Worm (Caenorhabditis elegans) whole organism, L4 larva: ENCODE measurements around the gene F35E12.9.

ENCODE experiments used
- F10B5.3 ChIP-seq: sonication (generic microtip); optimal IDR thresholded peaks from 2 replicates; lab custom pipeline; 2016; ENCODE audit warnings: mild to moderate bottlenecking, missing genetic modification characterization, missing compliant biosample characterization
- Y48G9A.11 ChIP-seq: fragments of 200-800 bp; sonication (Bioruptor generic); IDR thresholded peaks from 2 replicates; pipeline ENCODE4 v1.3.6; 2022; ENCODE audit warnings: missing genetic modification reagents, missing genetic modification characterization, missing compliant biosample characterization
- Y5F2A.4 ChIP-seq: fragments of 200-800 bp; sonication (Bioruptor generic); optimal IDR thresholded peaks from 2 replicates; lab custom pipeline; 2018; ENCODE audit warnings: mild to moderate bottlenecking, missing genetic modification characterization, missing compliant biosample characterization
- aha-1 ChIP-seq: fragments of 150-350 bp; peaks from one replicate; lab custom pipeline; 2014; ENCODE audit warnings: missing biosample characterization, missing genetic modification characterization
- arid-1 ChIP-seq: fragments of 200-800 bp; sonication (Bioruptor generic); conservative IDR thresholded peaks from 2 replicates; pipeline ENCODE4 v1.3.6; 2022; ENCODE audit warnings: missing genetic modification reagents, missing genetic modification characterization, missing compliant biosample characterization
- attf-4 ChIP-seq: sonication (generic microtip); optimal IDR thresholded peaks from 3 replicates; lab custom pipeline; 2017; ENCODE audit warnings: missing biosample characterization, missing genetic modification characterization
- ceh-20 ChIP-seq: fragments of 200-800 bp; sonication (Bioruptor generic); IDR thresholded peaks from 2 replicates; pipeline ENCODE4 v1.3.6; 2022; ENCODE audit warnings: missing genetic modification reagents, missing genetic modification characterization, missing compliant biosample characterization
- ces-1 ChIP-seq: fragments of 150-350 bp; sonication (generic microtip); optimal IDR thresholded peaks from 4 replicates; lab custom pipeline; 2014; ENCODE audit warnings: missing biosample characterization, missing genetic modification reagents, missing genetic modification characterization
- daf-16 ChIP-seq, 3 experiments: sonication (generic microtip); optimal IDR thresholded peaks; 2 replicates each; lab custom pipeline; 2016 to 2017; ENCODE audit warnings: missing genetic modification characterization in 3 of 3, missing genetic modification reagents in 3 of 3, mild to moderate bottlenecking in 2 of 3, missing compliant biosample characterization in 2 of 3, missing biosample characterization in 1 of 3, moderate library complexity in 1 of 3
- dmd-6 ChIP-seq: fragments of 200-800 bp; sonication (Bioruptor generic); IDR thresholded peaks from 2 replicates; pipeline ENCODE4 v1.3.6; 2022; ENCODE audit warnings: missing genetic modification reagents, missing genetic modification characterization, missing compliant biosample characterization
- dve-1 ChIP-seq: sonication (generic microtip); optimal IDR thresholded peaks from 2 replicates; lab custom pipeline; 2017; ENCODE audit warnings: antibody characterized with exemption, mild to moderate bottlenecking, missing genetic modification characterization, missing compliant biosample characterization; ENCODE audit not compliant: insufficient read depth
- gei-8 ChIP-seq: fragments of 200-800 bp; sonication (Bioruptor generic); optimal IDR thresholded peaks from 2 replicates; lab custom pipeline; 2018; ENCODE audit warnings: mild to moderate bottlenecking, missing genetic modification characterization, missing compliant biosample characterization
- hlh-11 ChIP-seq: fragments of 200-800 bp; sonication (Bioruptor generic); optimal IDR thresholded peaks from 2 replicates; lab custom pipeline; 2018; ENCODE audit warnings: mild to moderate bottlenecking, missing genetic modification characterization, missing compliant biosample characterization
- hlh-30 ChIP-seq: sonication (generic microtip); optimal IDR thresholded peaks from 2 replicates; lab custom pipeline; 2017; ENCODE audit warnings: antibody characterized with exemption, mild to moderate bottlenecking, missing genetic modification characterization, missing compliant biosample characterization; ENCODE audit not compliant: insufficient read depth
- lsy-2 ChIP-seq, 2 experiments: fragments of 150-350 bp in 1 of 2; sonication (generic microtip) in 1 of 2; optimal IDR thresholded peaks; 2 replicates each; lab custom pipeline; 2014 to 2017; ENCODE audit warnings: missing biosample characterization in 2 of 2, missing genetic modification characterization in 2 of 2
- madf-5 ChIP-seq, 2 experiments: fragments of 200-800 bp; sonication (Bioruptor generic); IDR thresholded peaks; 2 replicates each; pipeline ENCODE4 v1.3.6; 2022; ENCODE audit warnings: missing compliant biosample characterization in 2 of 2, missing genetic modification characterization in 2 of 2
- mdl-1 ChIP-seq, 2 experiments: fragments of 150-350 bp in 1 of 2; sonication (generic microtip) in 1 of 2; optimal IDR thresholded peaks; 2 replicates each; lab custom pipeline; 2014 to 2017; ENCODE audit warnings: missing biosample characterization in 2 of 2, missing genetic modification characterization in 2 of 2
- mdt-29 ChIP-seq: fragments of 200-800 bp; sonication (Bioruptor generic); IDR thresholded peaks from 2 replicates; pipeline ENCODE4 v1.3.6; 2022; ENCODE audit warnings: missing genetic modification reagents, missing genetic modification characterization, missing compliant biosample characterization
- mxl-3 ChIP-seq: fragments of 200-800 bp; sonication (Bioruptor generic); optimal IDR thresholded peaks from 2 replicates; lab custom pipeline; 2018; ENCODE audit warnings: mild to moderate bottlenecking, missing genetic modification characterization, missing compliant biosample characterization
- nhr-102 ChIP-seq: sonication (generic microtip); optimal IDR thresholded peaks from 2 replicates; lab custom pipeline; 2016; ENCODE audit warnings: mild to moderate bottlenecking, missing genetic modification characterization, moderate library complexity, missing compliant biosample characterization
- nhr-28 ChIP-seq: fragments of 150-350 bp; optimal IDR thresholded peaks from 2 replicates; lab custom pipeline; 2014; ENCODE audit warnings: missing biosample characterization, missing genetic modification characterization
- nhr-41 ChIP-seq: fragments of 200-800 bp; sonication (Bioruptor generic); IDR thresholded peaks from 2 replicates; pipeline ENCODE4 v1.3.6; 2022; ENCODE audit warnings: missing genetic modification reagents, missing genetic modification characterization, missing compliant biosample characterization
- pha-4 ChIP-seq, 2 experiments: fragments of 150-350 bp in 1 of 2; fragments of 200-800 bp in 1 of 2; sonication (Bioruptor generic) in 1 of 2; IDR thresholded peaks in 1 of 2; optimal IDR thresholded peaks in 1 of 2; 2 replicates each; pipeline versions ENCODE4 v1.3.6 to Lab custom; 2014 to 2022; ENCODE audit warnings: missing genetic modification characterization in 2 of 2, missing genetic modification reagents in 2 of 2, missing biosample characterization in 1 of 2, missing compliant biosample characterization in 1 of 2
- pqm-1 ChIP-seq: sonication (generic microtip); optimal IDR thresholded peaks from 2 replicates; lab custom pipeline; 2017; ENCODE audit warnings: missing biosample characterization, missing genetic modification characterization
- saeg-2 ChIP-seq: fragments of 200-800 bp; sonication (Bioruptor generic); IDR thresholded peaks from 2 replicates; pipeline ENCODE4 v1.3.6; 2022; ENCODE audit warnings: missing genetic modification reagents, missing genetic modification characterization, missing compliant biosample characterization
- tag-97 ChIP-seq: fragments of 200-800 bp; sonication (Bioruptor generic); IDR thresholded peaks from 2 replicates; pipeline ENCODE4 v1.3.6; 2022; ENCODE audit warnings: missing genetic modification characterization, missing compliant biosample characterization
- unc-130 ChIP-seq: sonication (generic microtip); optimal IDR thresholded peaks from 2 replicates; lab custom pipeline; 2016; ENCODE audit warnings: missing genetic modification reagents, missing genetic modification characterization, missing compliant biosample characterization
- unc-62 ChIP-seq, 3 experiments: fragments of 150-350 bp in 1 of 3; sonication (generic microtip); optimal IDR thresholded peaks in 2 of 3; peaks in 1 of 3; 1 replicate in 1 of 3; 2 replicates in 2 of 3; lab custom pipeline; 2014 to 2017; ENCODE audit warnings: missing biosample characterization in 3 of 3, missing genetic modification characterization in 3 of 3, missing genetic modification reagents in 3 of 3, missing genotype in 1 of 3
- vab-7 ChIP-seq: fragments of 200-800 bp; sonication (Bioruptor generic); IDR thresholded peaks from 2 replicates; pipeline ENCODE4 v1.3.6; 2022; ENCODE audit warnings: missing genetic modification reagents, missing genetic modification characterization, missing compliant biosample characterization
- zag-1 ChIP-seq: fragments of 150-350 bp; optimal IDR thresholded peaks from 2 replicates; lab custom pipeline; 2014; ENCODE audit warnings: missing biosample characterization, missing genetic modification characterization
- ztf-7 ChIP-seq: fragments of 150-350 bp; optimal IDR thresholded peaks from 2 replicates; lab custom pipeline; 2014; ENCODE audit warnings: missing biosample characterization, missing genetic modification characterization

F35E12.9 gene

ce11 chrV:13739901-13740300 is 5.0 kb downstream of the F35E12.9 start:
- TF ChIP-seq nhr-28 (tag; lab: Kevin White, UChicago) (peak; percentile 94), madf-5 (GFP tag; IDR thresholded peaks at IDR 0.05; lab: Robert Waterston, UW) (no peak), mdt-29 (no peak), hlh-11 (peak; percentile 30), F10B5.3 (tag; lab: Kevin White, UChicago) (no peak), dmd-6 (GFP tag; lab: Robert Waterston, UW) (peak; percentile 38; the same call in 1 of the 2 replicates), nhr-102 (tag; lab: Kevin White, UChicago) (peak; percentile 0), pqm-1 (peak; percentile 72), tag-97 (GFP tag; lab: Robert Waterston, UW) (no peak), ces-1 (GFP tag; lab: Kevin White, UChicago) (no peak), dve-1 (tag; lab: Kevin White, UChicago) (peak; percentile 81), daf-16 (GFP tag; optimal IDR thresholded peaks at IDR 0.05; lab: Kevin White, UChicago) (no peak), daf-16 (tag; optimal IDR thresholded peaks at IDR 0.05; lab: Kevin White, UChicago) (peak; percentile 67)

- TF ChIP-seq unc-62 (GFP tag; optimal IDR thresholded peaks at IDR 0.05 in 1 of 2; lab: Kevin White, UChicago) (peak in 1 of 2 experiments; percentile 50), unc-62 (tag; optimal IDR thresholded peaks at IDR 0.05; lab: Kevin White, UChicago) (no peak), saeg-2 (GFP tag; lab: Robert Waterston, UW) (no peak)
- TF ChIP-seq, all 104 proteins: peak for 1
Measured at ce11 chrV:13738374-13738773, 6.6 kb downstream of the F35E12.9 start, which contains the start of gene irg-5. irg-5 (minus strand) TSS chrV:13738474.

- TF ChIP-seq dve-1 (tag; lab: Kevin White, UChicago) (peak; percentile 2), pqm-1 (peak; percentile 15), vab-7 (GFP tag; lab: Robert Waterston, UW) (no peak), mdl-1 (tag; optimal IDR thresholded peaks at IDR 0.05; lab: Kevin White, UChicago) (no peak), arid-1 (no peak), daf-16 (GFP tag; optimal IDR thresholded peaks at IDR 0.05; lab: Kevin White, UChicago) (no peak), daf-16 (tag; optimal IDR thresholded peaks at IDR 0.05; lab: Kevin White, UChicago) (peak; percentile 36), unc-62 (GFP tag; optimal IDR thresholded peaks at IDR 0.05 in 1 of 2; lab: Kevin White, UChicago) (peak in 1 of 2 experiments; percentile 66), unc-62 (tag; optimal IDR thresholded peaks at IDR 0.05; lab: Kevin White, UChicago) (no peak), nhr-28 (tag; lab: Kevin White, UChicago) (no peak)
Measured at ce11 chrV:13736147-13736546, 8.8 kb downstream of the F35E12.9 start, which contains the start of gene F35E12.6. F35E12.6 (minus strand) TSS chrV:13736247.

ce11 chrV:13730762-13731161 is 14.2 kb downstream of the F35E12.9 start, which contains the start of gene dct-17:
dct-17 (minus strand) TSS chrV:13730784.
- TF ChIP-seq nhr-41 (GFP tag; lab: Robert Waterston, UW), result no peak
- TF ChIP-seq hlh-30 (tag; lab: Kevin White, UChicago), result no peak
- TF ChIP-seq lsy-2 (tag; optimal IDR thresholded peaks at IDR 0.05; lab: Kevin White, UChicago), result no peak
- TF ChIP-seq ceh-20 (GFP tag; lab: Robert Waterston, UW), result no peak
- TF ChIP-seq Y48G9A.11, result no peak
- TF ChIP-seq unc-130, result no peak
- TF ChIP-seq pha-4 (GFP tag; IDR thresholded peaks at IDR 0.05; lab: Robert Waterston, UW), result no peak
- TF ChIP-seq pha-4 (tag; optimal IDR thresholded peaks at IDR 0.05; lab: Kevin White, UChicago), result no peak
- TF ChIP-seq daf-16 (GFP tag; optimal IDR thresholded peaks at IDR 0.05; lab: Kevin White, UChicago), result no peak
- TF ChIP-seq daf-16 (tag; optimal IDR thresholded peaks at IDR 0.05; lab: Kevin White, UChicago), result peak; percentile 6
- TF ChIP-seq dmd-6 (GFP tag; lab: Robert Waterston, UW), result peak; percentile 70
- TF ChIP-seq attf-4, result no peak
- no peak for TF ChIP-seq ztf-7 (tag; lab: Kevin White, UChicago)
- TF ChIP-seq aha-1 (tag; lab: Kevin White, UChicago), result peak; percentile 14
- peak; percentile 31 for TF ChIP-seq nhr-28 (tag; lab: Kevin White, UChicago)
- no peak for TF ChIP-seq Y5F2A.4 (GFP tag; lab: Kevin White, UChicago)
- TF ChIP-seq arid-1, result no peak
- no peak for TF ChIP-seq gei-8 (GFP tag; lab: Kevin White, UChicago)
- TF ChIP-seq zag-1, result no peak
- no peak for TF ChIP-seq mxl-3 (GFP tag; lab: Kevin White, UChicago)
- TF ChIP-seq pqm-1, result peak; percentile 48
